Worm (Caenorhabditis elegans) whole organism, late embryonic: ENCODE results near the gene sdz-7.

Experiments
- K02D7.2 ChIP-seq: sonication (generic microtip); optimal IDR thresholded peaks from 2 replicates; lab custom pipeline; 2017; ENCODE audit warnings: mild to moderate bottlenecking, missing genetic modification characterization, missing compliant biosample characterization
- Y22D7AL.16 ChIP-seq: sonication (generic microtip); optimal IDR thresholded peaks from 2 replicates; lab custom pipeline; 2016; ENCODE audit warnings: missing genetic modification characterization, missing compliant biosample characterization
- ceh-2 ChIP-seq: sonication (generic microtip); optimal IDR thresholded peaks from 2 replicates; lab custom pipeline; 2016; ENCODE audit warnings: missing genotype, missing genetic modification characterization, missing compliant biosample characterization
- ceh-30 ChIP-seq: fragments of 150-350 bp; optimal IDR thresholded peaks from 2 replicates; lab custom pipeline; 2014; ENCODE audit warnings: missing biosample characterization, missing genetic modification characterization
- ceh-34 ChIP-seq: sonication (generic microtip); optimal IDR thresholded peaks from 2 replicates; lab custom pipeline; 2016; ENCODE audit warnings: mild to moderate bottlenecking, missing genetic modification characterization, missing compliant biosample characterization
- ceh-45 ChIP-seq: fragments of 200-800 bp; sonication (Bioruptor generic); IDR thresholded peaks from 2 replicates; pipeline ENCODE4 v1.3.6; 2022; ENCODE audit warnings: missing genetic modification reagents, missing genetic modification characterization, missing compliant biosample characterization
- ceh-48 ChIP-seq: sonication (generic microtip); optimal IDR thresholded peaks from 2 replicates; lab custom pipeline; 2016; ENCODE audit warnings: missing genetic modification characterization, inconsistent platforms, missing compliant biosample characterization
- ceh-6 ChIP-seq: fragments of 200-800 bp; sonication (Bioruptor generic); optimal IDR thresholded peaks from 2 replicates; lab custom pipeline; 2018; ENCODE audit warnings: mild to moderate bottlenecking, missing genetic modification characterization, missing compliant biosample characterization
- che-1 ChIP-seq: sonication (generic microtip); optimal IDR thresholded peaks from 2 replicates; lab custom pipeline; 2016; ENCODE audit warnings: mild to moderate bottlenecking, missing genetic modification characterization, missing compliant biosample characterization
- dmd-4 ChIP-seq: sonication (generic microtip); optimal IDR thresholded peaks from 2 replicates; lab custom pipeline; 2016; ENCODE audit warnings: borderline replicate concordance, missing genetic modification characterization, missing compliant biosample characterization
- elt-2 ChIP-seq: sonication (generic microtip); optimal IDR thresholded peaks from 2 replicates; lab custom pipeline; 2016; ENCODE audit warnings: missing genetic modification reagents, missing genetic modification characterization, missing compliant biosample characterization
- fkh-10 ChIP-seq: fragments of 150-350 bp; optimal IDR thresholded peaks from 2 replicates; lab custom pipeline; 2014; ENCODE audit warnings: missing biosample characterization, missing genetic modification reagents, missing genetic modification characterization
- fkh-6 ChIP-seq: sonication (generic microtip); optimal IDR thresholded peaks from 2 replicates; lab custom pipeline; 2016; ENCODE audit warnings: missing genetic modification characterization, missing compliant biosample characterization
- gmeb-2 ChIP-seq: sonication (generic microtip); optimal IDR thresholded peaks from 2 replicates; lab custom pipeline; 2016; ENCODE audit warnings: missing genetic modification characterization, inconsistent platforms, missing compliant biosample characterization
- hlh-13 ChIP-seq: fragments of 200-800 bp; sonication (Bioruptor generic); optimal IDR thresholded peaks from 2 replicates; lab custom pipeline; 2018; ENCODE audit warnings: mild to moderate bottlenecking, missing genetic modification characterization, missing compliant biosample characterization
- hlh-15 ChIP-seq: sonication (generic microtip); optimal IDR thresholded peaks from 2 replicates; lab custom pipeline; 2016; ENCODE audit warnings: missing genetic modification characterization, missing compliant biosample characterization
- hlh-30 ChIP-seq: sonication (generic microtip); optimal IDR thresholded peaks from 2 replicates; lab custom pipeline; 2017; ENCODE audit warnings: antibody characterized with exemption, missing genetic modification characterization, missing compliant biosample characterization; ENCODE audit not compliant: insufficient read depth
- hlh-6 ChIP-seq: sonication (generic microtip); optimal IDR thresholded peaks from 2 replicates; lab custom pipeline; 2016; ENCODE audit warnings: missing genotype, missing genetic modification characterization, missing compliant biosample characterization
- lim-6 ChIP-seq: sonication (generic microtip); optimal IDR thresholded peaks from 2 replicates; lab custom pipeline; 2016; ENCODE audit warnings: missing genetic modification characterization, missing compliant biosample characterization
- lin-11 ChIP-seq: fragments of 200-800 bp; sonication (Bioruptor generic); optimal IDR thresholded peaks from 2 replicates; lab custom pipeline; 2018; ENCODE audit warnings: mild to moderate bottlenecking, missing genetic modification characterization, missing compliant biosample characterization
- madf-2 ChIP-seq: sonication (generic microtip); optimal IDR thresholded peaks from 2 replicates; lab custom pipeline; 2017; ENCODE audit warnings: missing genetic modification characterization, missing compliant biosample characterization
- nfya-1 ChIP-seq: sonication (generic microtip); optimal IDR thresholded peaks from 2 replicates; lab custom pipeline; 2017; ENCODE audit warnings: missing genetic modification characterization, mild to moderate bottlenecking, missing compliant biosample characterization, antibody characterized with exemption, moderate library complexity
- odd-2 ChIP-seq: sonication (generic microtip); optimal IDR thresholded peaks from 2 replicates; lab custom pipeline; 2017; ENCODE audit warnings: antibody characterized with exemption, mild to moderate bottlenecking, missing genetic modification characterization, missing compliant biosample characterization
- pax-1 ChIP-seq: fragments of 150-350 bp; optimal IDR thresholded peaks from 2 replicates; lab custom pipeline; 2014; ENCODE audit warnings: missing biosample characterization, missing genetic modification characterization
- pha-2 ChIP-seq: sonication (generic microtip); optimal IDR thresholded peaks from 2 replicates; lab custom pipeline; 2017; ENCODE audit warnings: mild to moderate bottlenecking, missing genetic modification characterization, missing compliant biosample characterization
- pqm-1 ChIP-seq: sonication (generic microtip); optimal IDR thresholded peaks from 2 replicates; lab custom pipeline; 2016; ENCODE audit warnings: missing genetic modification characterization, missing compliant biosample characterization
- ref-2 ChIP-seq: sonication (generic microtip); optimal IDR thresholded peaks from 2 replicates; lab custom pipeline; 2016; ENCODE audit warnings: missing genetic modification characterization, missing compliant biosample characterization
- sdc-2 ChIP-seq: sonication (generic microtip); optimal IDR thresholded peaks from 2 replicates; lab custom pipeline; 2016; ENCODE audit warnings: missing genotype, missing genetic modification characterization, missing compliant biosample characterization
- sox-4 ChIP-seq: sonication (generic microtip); optimal IDR thresholded peaks from 2 replicates; lab custom pipeline; 2017; ENCODE audit warnings: mild to moderate bottlenecking, missing genetic modification characterization, inconsistent platforms, missing compliant biosample characterization
- syd-9 ChIP-seq: sonication (generic microtip); optimal IDR thresholded peaks from 2 replicates; lab custom pipeline; 2016; ENCODE audit warnings: mild to moderate bottlenecking, missing genetic modification characterization, moderate library complexity, missing compliant biosample characterization
- tbx-2 ChIP-seq: sonication (generic microtip); optimal IDR thresholded peaks from 2 replicates; lab custom pipeline; 2016; ENCODE audit warnings: missing genetic modification characterization, missing compliant biosample characterization
- tbx-7 ChIP-seq: sonication (generic microtip); optimal IDR thresholded peaks from 2 replicates; lab custom pipeline; 2016; ENCODE audit warnings: missing genotype, missing genetic modification characterization, missing compliant biosample characterization
- unc-86 ChIP-seq: sonication (generic microtip); optimal IDR thresholded peaks from 2 replicates; lab custom pipeline; 2016; ENCODE audit warnings: missing genetic modification characterization, missing compliant biosample characterization

The sdz-7 gene

DNA sequence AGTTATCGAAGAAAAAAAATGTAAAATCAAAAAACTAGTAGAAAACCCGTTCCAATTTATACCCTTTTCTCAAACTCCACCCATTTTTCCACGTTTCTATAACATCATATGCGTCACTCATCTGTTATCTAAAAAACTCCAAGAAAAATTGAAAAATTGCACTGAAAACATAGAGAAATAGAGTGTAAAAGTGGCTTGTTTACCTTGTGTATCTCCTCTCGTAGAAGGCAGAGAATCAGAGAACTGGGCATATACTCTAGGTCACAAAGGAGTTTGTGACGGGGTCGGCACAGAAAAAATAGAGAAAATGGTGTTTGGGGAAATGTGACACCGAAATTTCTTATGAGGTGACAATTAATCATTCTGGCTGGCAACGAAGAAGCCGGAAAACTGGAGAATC is 33.5 kb upstream of the sdz-7 start:
- TF ChIP-seq tbx-2 (tag; lab: Kevin White, UChicago) (no peak), nfya-1 (tag; lab: Kevin White, UChicago) (no peak), elt-2 (peak; percentile 53)

DNA sequence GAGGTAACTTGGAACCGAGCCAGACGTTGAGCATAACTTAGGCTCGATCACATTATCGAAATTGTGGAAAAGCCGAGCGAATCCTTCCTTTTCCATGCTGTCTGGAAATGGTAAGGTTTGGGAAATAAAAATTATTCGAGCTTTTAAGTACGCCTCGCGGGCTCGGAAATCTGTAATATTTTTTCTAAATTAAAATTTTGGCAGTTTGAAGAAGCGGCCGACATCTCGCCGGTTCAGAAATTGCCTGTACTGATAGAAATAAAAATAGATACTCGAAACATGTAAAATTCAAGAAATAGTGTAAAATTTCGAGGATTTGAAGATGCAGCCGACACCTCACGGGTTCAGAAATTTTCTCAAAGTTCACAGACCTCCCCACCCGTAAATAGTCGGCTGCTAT is 33.0 kb upstream of the sdz-7 start, which contains the start of gene bcmo-2:
Gene bcmo-2 (minus strand): TSS at position 101 of the 400 bp plus-strand sequence.
- no peak for TF ChIP-seq ceh-6 (GFP tag; lab: Kevin White, UChicago)
- TF ChIP-seq pqm-1 (tag; lab: Kevin White, UChicago), result no peak
- TF ChIP-seq hlh-6 (tag; lab: Kevin White, UChicago), result no peak
- TF ChIP-seq hlh-15 (tag; lab: Kevin White, UChicago), result no peak
- TF ChIP-seq ceh-48 (tag; lab: Kevin White, UChicago), result no peak
- TF ChIP-seq fkh-6 (tag; lab: Kevin White, UChicago), result no peak
- no peak for TF ChIP-seq sdc-2
- no peak for TF ChIP-seq ceh-45 (GFP tag; lab: Robert Waterston, UW)
- no peak for TF ChIP-seq ceh-30 (tag; lab: Kevin White, UChicago)
- no peak for TF ChIP-seq ref-2 (tag; lab: Kevin White, UChicago)
- TF ChIP-seq sox-4 (tag; lab: Kevin White, UChicago), result no peak
- TF ChIP-seq tbx-7 (tag; lab: Kevin White, UChicago), result no peak
- TF ChIP-seq hlh-30 (tag; lab: Kevin White, UChicago), result no peak
- no peak for TF ChIP-seq gmeb-2 (tag; lab: Kevin White, UChicago)
- TF ChIP-seq odd-2 (tag; lab: Kevin White, UChicago), result no peak
- TF ChIP-seq syd-9 (tag; lab: Kevin White, UChicago), result no peak

DNA sequence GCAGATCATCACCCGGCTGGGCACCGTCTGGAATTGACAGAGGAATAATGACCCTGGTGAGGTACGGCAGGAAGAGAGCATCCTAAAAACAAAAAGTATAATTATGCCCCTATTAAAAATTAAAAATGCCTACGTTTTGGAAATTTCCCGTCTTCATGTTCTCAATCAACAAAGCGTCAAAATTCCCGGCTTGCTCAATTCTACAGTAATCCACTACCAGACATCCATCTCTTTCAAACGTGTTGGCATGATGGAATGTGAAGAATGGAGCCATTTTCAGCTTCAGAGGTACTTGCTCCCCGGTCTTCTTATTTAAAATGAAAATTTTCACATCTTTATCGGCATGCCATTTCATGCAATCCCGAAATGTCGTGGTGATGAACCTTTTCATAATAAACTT is 31.5 kb upstream of the sdz-7 start:
- TF ChIP-seq unc-86 (tag; lab: Kevin White, UChicago) (no peak), ceh-34 (tag; lab: Kevin White, UChicago) (no peak), hlh-30 (tag; lab: Kevin White, UChicago) (no peak), syd-9 (tag; lab: Kevin White, UChicago) (no peak), pha-2 (tag; lab: Kevin White, UChicago) (no peak), Y22D7AL.16 (no peak), hlh-13 (no peak), fkh-10 (GFP tag; lab: Kevin White, UChicago) (no peak), ceh-30 (tag; lab: Kevin White, UChicago) (no peak), tbx-2 (tag; lab: Kevin White, UChicago) (no peak), ceh-2 (tag; lab: Kevin White, UChicago) (no peak)

DNA sequence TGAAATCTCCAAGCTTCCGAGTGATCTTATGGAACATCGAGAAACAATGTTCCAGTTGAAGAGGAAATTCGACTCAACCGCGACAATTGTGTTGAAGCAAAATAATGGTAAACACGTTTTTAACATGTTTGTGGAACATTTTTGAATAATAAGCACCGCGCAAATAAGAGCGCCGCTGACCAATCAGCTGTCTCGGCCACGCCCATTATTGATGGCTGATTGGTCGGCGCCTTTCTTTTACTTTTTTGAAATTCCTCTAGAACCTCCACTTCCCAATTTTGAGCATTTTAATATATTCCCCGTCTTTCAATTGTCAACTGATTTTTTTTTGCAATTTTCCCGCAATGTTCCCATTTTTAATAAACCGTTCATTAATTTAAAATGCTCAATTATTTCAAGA is 30.4 kb upstream of the sdz-7 start:
- no peak for TF ChIP-seq hlh-13
- no peak for TF ChIP-seq ceh-48 (tag; lab: Kevin White, UChicago)
- no peak for TF ChIP-seq pax-1
- TF ChIP-seq tbx-2 (tag; lab: Kevin White, UChicago), result no peak
- TF ChIP-seq che-1, result no peak
- peak; percentile 74 for TF ChIP-seq nfya-1 (tag; lab: Kevin White, UChicago)
- TF ChIP-seq ceh-34 (tag; lab: Kevin White, UChicago), result no peak
- TF ChIP-seq Y22D7AL.16, result no peak

DNA sequence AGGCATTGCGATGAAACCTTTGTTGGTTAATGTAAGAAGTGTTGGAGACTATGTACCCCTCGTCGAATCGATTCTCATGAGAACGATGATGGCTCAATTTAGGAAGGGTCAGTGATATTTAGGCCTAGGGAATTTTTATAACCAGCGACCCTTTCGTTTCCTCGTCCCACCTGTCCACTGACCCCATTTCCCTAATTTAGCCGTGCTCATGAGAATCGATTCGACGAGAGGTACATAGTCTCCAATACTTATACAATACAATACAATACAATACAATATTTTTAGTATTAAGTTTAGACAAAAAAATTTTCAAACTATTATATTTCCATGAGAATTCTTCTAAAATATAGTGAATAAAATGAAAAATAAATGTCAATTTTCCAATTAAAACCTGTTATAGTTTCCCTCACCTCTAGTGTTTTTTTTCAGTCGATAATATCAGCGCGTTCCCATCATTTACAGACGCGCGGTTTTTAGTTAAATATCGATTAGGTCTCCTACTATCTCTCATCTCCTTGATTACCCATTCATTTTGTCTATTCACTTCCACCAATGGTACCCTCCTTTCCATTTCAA is 28.9 kb upstream of the sdz-7 start, which contains the start of the genes F53C3.11 and fbxb-103:
Gene F53C3.11 (minus strand): TSS at position 101 of the 576 bp plus-strand sequence.
Gene fbxb-103 (plus strand): TSS at position 526 of the 576 bp plus-strand sequence.
- TF ChIP-seq hlh-13, result no peak
- no peak for TF ChIP-seq dmd-4 (tag; lab: Kevin White, UChicago)
- TF ChIP-seq che-1, result no peak

DNA sequence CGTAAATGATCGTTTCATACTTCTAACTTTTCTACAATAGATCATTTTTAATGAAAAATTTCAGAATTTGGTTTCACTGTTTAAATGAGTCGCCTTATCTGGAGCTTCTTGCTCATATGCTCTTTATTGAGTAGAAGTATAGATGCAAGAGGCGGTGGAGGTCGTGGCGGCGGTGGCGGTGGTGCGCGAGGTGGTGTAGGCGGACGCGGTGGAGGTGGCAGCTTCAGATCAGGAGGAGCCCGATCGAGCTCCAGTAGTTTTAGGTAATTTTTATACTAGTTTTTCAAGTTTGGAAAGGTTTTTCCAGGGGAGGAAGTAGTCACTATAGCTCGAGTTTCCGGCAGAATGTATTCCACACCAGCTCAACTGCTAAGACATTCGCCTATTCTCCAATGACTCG is 25.0 kb upstream of the sdz-7 start, which contains the start of gene F53C3.3:
Gene F53C3.3 (plus strand): TSS at position 59 of the 400 bp plus-strand sequence.
- TF ChIP-seq lin-11 (tag; lab: Kevin White, UChicago) (no peak), K02D7.2 (tag; lab: Kevin White, UChicago) (no peak), madf-2 (tag; lab: Kevin White, UChicago) (no peak), tbx-2 (tag; lab: Kevin White, UChicago) (no peak), lim-6 (no peak)
- TF ChIP-seq, all 69 proteins: peak for 0
